Worm (Caenorhabditis elegans): ENCODE measurements around the gene F58E2.4.

- TF ChIP-seq pha-4 (tag; optimal IDR thresholded peaks at IDR 0.05) (no peak), nhr-2 (tag; optimal IDR thresholded peaks at IDR 0.05) (no peak), ces-1 (GFP tag; optimal IDR thresholded peaks at IDR 0.05) (no peak), nhr-237 (tag; optimal IDR thresholded peaks at IDR 0.05) (no peak), mep-1 (tag; optimal IDR thresholded peaks at IDR 0.05) (no peak), snpc-4 (tag; optimal IDR thresholded peaks at IDR 0.05) (no peak), nhr-28 (tag; optimal IDR thresholded peaks at IDR 0.05) (no peak)
These were observed 33.2 kb downstream of the F58E2.4 start, which contains the start of gene C09G12.17 for ce11 chrIV:3496358-3496757.

Measured in whole organism, mixed stage, embryonic.